Fruit fly (Drosophila melanogaster): Measurements from ENCODE around the gene Boh1.

The Boh1 gene

DNA sequence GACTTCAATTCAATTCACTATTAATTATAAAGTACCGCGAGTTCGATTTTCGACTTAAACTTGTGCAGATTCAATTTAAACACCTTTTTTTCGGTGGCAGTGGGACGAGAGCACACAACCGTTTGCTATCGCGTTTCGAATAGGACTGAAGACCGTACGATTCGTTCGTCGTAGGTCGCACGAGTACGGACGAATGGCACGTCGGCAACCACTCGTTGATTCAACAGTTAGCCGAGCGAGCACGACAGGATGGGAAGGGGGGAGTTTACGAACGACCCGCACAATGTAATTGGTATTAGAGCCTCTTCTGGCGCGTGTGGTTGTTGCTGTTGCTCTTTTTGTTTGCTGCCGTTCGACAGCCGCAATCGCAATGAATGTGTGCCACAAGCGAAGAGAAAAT, 13.6 kb downstream of the Boh1 start, which contains the start of gene CG34353:
Gene CG34353 (minus strand): TSS at position 149 of the 400 bp plus-strand sequence.
- TF ChIP-seq Snoo (tag; optimal IDR thresholded peaks at IDR 0.05) (no peak), EcR (GFP tag; optimal IDR thresholded peaks at IDR 0.05) (no peak), CG4496 (GFP tag; IDR thresholded peaks at IDR 0.05) (no peak), CG9948 (tag; optimal IDR thresholded peaks at IDR 0.05) (no peak), CG8159 (tag; optimal IDR thresholded peaks at IDR 0.05) (no peak), CG8301 (tag; optimal IDR thresholded peaks at IDR 0.05) (no peak), Pif1A (GFP tag; optimal IDR thresholded peaks at IDR 0.05) (peak; percentile 43), CG13204 (GFP tag; optimal IDR thresholded peaks at IDR 0.05) (peak; percentile 12), CG32121 (GFP tag; IDR thresholded peaks at IDR 0.05) (no peak), CG17806 (tag; optimal IDR thresholded peaks at IDR 0.05) (no peak), CG10348 (GFP tag; IDR thresholded peaks at IDR 0.05) (no peak), Pif1B (GFP tag; optimal IDR thresholded peaks at IDR 0.05) (no peak), CG34367 (tag; optimal IDR thresholded peaks at IDR 0.05) (no peak), rn (GFP tag; IDR thresholded peaks at IDR 0.05) (no peak), Ets98B (GFP tag; IDR thresholded peaks at IDR 0.05) (no peak), CG12605 (GFP tag; IDR thresholded peaks at IDR 0.05) (0 out of 2 replicates have a peak, but pooled peaks have one; percentile 11), CG15710 (tag; optimal IDR thresholded peaks at IDR 0.05) (no peak), fd96Ca (GFP tag; IDR thresholded peaks at IDR 0.05) (no peak), D1 (tag; optimal IDR thresholded peaks at IDR 0.05) (no peak), CG14655 (GFP tag; optimal IDR thresholded peaks at IDR 0.05) (no peak), gl (tag; optimal IDR thresholded peaks at IDR 0.05) (no peak)

DNA sequence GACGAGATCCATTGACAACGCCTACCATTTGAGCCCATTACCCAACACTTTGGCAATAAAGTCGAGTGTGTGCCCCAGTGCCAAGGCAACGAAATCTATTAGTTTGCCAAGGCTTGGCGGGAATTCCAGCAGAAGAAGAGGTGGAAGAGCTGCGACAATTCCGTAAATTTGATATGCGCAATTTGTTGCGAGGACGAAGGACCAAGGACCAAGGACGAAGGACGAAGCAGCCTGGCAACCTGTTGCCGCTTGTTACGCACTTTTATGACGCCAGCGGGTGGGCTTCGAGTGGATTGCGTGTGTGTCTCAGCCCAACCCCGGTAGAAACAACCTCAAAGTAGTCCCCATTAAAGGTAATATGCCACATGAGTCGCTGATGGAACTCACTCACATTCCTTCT, 31.1 kb downstream of the Boh1 start:
- no peak for TF ChIP-seq D1 (tag; optimal IDR thresholded peaks at IDR 0.05)
- TF ChIP-seq fd96Ca (GFP tag; IDR thresholded peaks at IDR 0.05) = no peak
- TF ChIP-seq CG15710 (tag; optimal IDR thresholded peaks at IDR 0.05) = no peak
- TF ChIP-seq gl (tag; optimal IDR thresholded peaks at IDR 0.05) = no peak
- TF ChIP-seq CG32121 (GFP tag; IDR thresholded peaks at IDR 0.05) = no peak
- TF ChIP-seq CG14655 (GFP tag; optimal IDR thresholded peaks at IDR 0.05) = no peak
- TF ChIP-seq Snoo (tag; optimal IDR thresholded peaks at IDR 0.05) = no peak
- no peak for TF ChIP-seq CG4496 (GFP tag; IDR thresholded peaks at IDR 0.05)
- no peak for TF ChIP-seq rn (GFP tag; IDR thresholded peaks at IDR 0.05)
- TF ChIP-seq EcR (GFP tag; optimal IDR thresholded peaks at IDR 0.05) = no peak
- no peak for TF ChIP-seq CG8301 (tag; optimal IDR thresholded peaks at IDR 0.05)
- no peak for TF ChIP-seq CG9948 (tag; optimal IDR thresholded peaks at IDR 0.05)
- no peak for TF ChIP-seq CG13204 (GFP tag; optimal IDR thresholded peaks at IDR 0.05)
- no peak for TF ChIP-seq CG34367 (tag; optimal IDR thresholded peaks at IDR 0.05)
- no peak for TF ChIP-seq CG17806 (tag; optimal IDR thresholded peaks at IDR 0.05)
- TF ChIP-seq Ets98B (GFP tag; IDR thresholded peaks at IDR 0.05) = no peak

DNA sequence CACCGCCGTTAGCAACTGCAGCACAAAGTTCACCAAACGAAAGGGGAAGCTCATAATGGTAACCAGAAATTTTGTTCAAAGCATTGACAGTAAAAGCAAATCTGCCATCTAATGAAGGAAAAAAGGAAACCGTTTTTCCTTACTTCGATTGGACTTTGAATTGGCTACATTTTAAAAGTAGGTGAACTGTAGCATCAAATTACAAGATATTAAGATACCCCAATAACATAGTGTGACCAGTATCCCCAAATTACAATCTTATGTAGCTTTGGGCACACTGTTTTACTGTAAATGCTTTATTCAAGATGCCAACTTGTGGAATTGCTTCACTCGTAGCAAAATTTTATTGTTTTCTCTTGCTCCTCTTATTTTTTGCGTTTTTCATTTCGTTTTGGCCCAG, 47.0 kb downstream of the Boh1 start, which contains the start of gene CG12426:
Gene CG12426 (minus strand): TSS at position 101 of the 400 bp plus-strand sequence.
- TF ChIP-seq D1 (tag; optimal IDR thresholded peaks at IDR 0.05) (no peak), Pif1A (GFP tag; optimal IDR thresholded peaks at IDR 0.05) (no peak), gl (tag; optimal IDR thresholded peaks at IDR 0.05) (no peak), EcR (GFP tag; optimal IDR thresholded peaks at IDR 0.05) (no peak), Snoo (tag; optimal IDR thresholded peaks at IDR 0.05) (no peak)
